Worm (Caenorhabditis elegans) whole organism, L4/young adult: Measurements from ENCODE around the gene chil-9.

ENCODE experiments used
- W03F9.2 ChIP-seq: fragments of 150-350 bp; optimal IDR thresholded peaks from 2 replicates; lab custom pipeline; 2014; ENCODE audit warnings: missing biosample characterization, missing genetic modification characterization
- dao-5 ChIP-seq: sonication (generic microtip); optimal IDR thresholded peaks from 2 replicates; lab custom pipeline; 2016; ENCODE audit warnings: missing genotype, missing genetic modification characterization, moderate library complexity, missing compliant biosample characterization
- him-1 ChIP-seq: sonication (generic microtip); optimal IDR thresholded peaks from 2 replicates; lab custom pipeline; 2016; ENCODE audit warnings: missing genotype, missing genetic modification reagents, missing genetic modification characterization, missing compliant biosample characterization

ce11 chrII:9831033-9831432, 14.1 kb downstream of the chil-9 start, which contains the start of gene ZK938.12:
- TF ChIP-seq him-1 (tag; lab: Kevin White, UChicago) (no peak), dao-5 (tag; lab: Kevin White, UChicago) (no peak), W03F9.2 (tag; lab: Kevin White, UChicago) (no peak)
